Fruit fly (Drosophila melanogaster) Kc167 (cell line): ENCODE measurements around the gene CCAP-R.

Experiments
- h ChIP-seq: fragments of >200 bp; optimal IDR thresholded peaks from 3 replicates; lab custom pipeline; 2018; ENCODE audit warnings: missing external identifiers
- insv ChIP-seq: fragments of >200 bp; optimal IDR thresholded peaks from 3 replicates; lab custom pipeline; 2018; ENCODE audit warnings: missing external identifiers
- psq ChIP-seq: fragments of >200 bp; optimal IDR thresholded peaks from 2 replicates; lab custom pipeline; 2017; ENCODE audit warnings: missing external identifiers
- ttk ChIP-seq: sonication (Bioruptor generic); optimal IDR thresholded peaks from 2 replicates; lab custom pipeline; 2017; ENCODE audit warnings: missing external identifiers

- TF ChIP-seq h (lab: Kevin White, UChicago) = no peak
- no peak for TF ChIP-seq ttk (lab: Kevin White, UChicago)
- no peak for TF ChIP-seq psq (lab: Kevin White, UChicago)
- no peak for TF ChIP-seq insv
Measured at dm6 chr3R:25877064-25877463, 79.0 kb downstream of the CCAP-R start.
